Fruit fly (Drosophila melanogaster): ENCODE data around the gene CG42740.

The CG42740 gene

dm6 chr3R:30388215-30388871 is 34.4 kb downstream of the CG42740 start (continued):
- peak; percentile 97 for TF ChIP-seq CG7839 (tag; optimal IDR thresholded peaks at IDR 0.05)
- TF ChIP-seq Scr (GFP tag; IDR thresholded peaks at IDR 0.05; ENCODE audit: partially characterized antibody) = no peak
- peak; percentile 94 for TF ChIP-seq slbo (GFP tag; IDR thresholded peaks at IDR 0.05)
- peak; percentile 96 for TF ChIP-seq emc (GFP tag; optimal IDR thresholded peaks at IDR 0.05)
- TF ChIP-seq jumu (GFP tag; optimal IDR thresholded peaks at IDR 0.05) = peak; percentile 97
- TF ChIP-seq CG3847 (GFP tag; IDR thresholded peaks at IDR 0.05) = peak; percentile 91
- peak; percentile 97 for TF ChIP-seq Xbp1 (GFP tag; optimal IDR thresholded peaks at IDR 0.05)
- TF ChIP-seq CG10321 (GFP tag; IDR thresholded peaks at IDR 0.05) = peak; percentile 58; the same call in 1 of the 2 replicates
- peak; percentile 99 for TF ChIP-seq kay (GFP tag; optimal IDR thresholded peaks at IDR 0.05)
- peak; percentile 82 for TF ChIP-seq HLHmδ (GFP tag; optimal IDR thresholded peaks at IDR 0.05)
- peak; percentile 82 for TF ChIP-seq CG30020 (tag; optimal IDR thresholded peaks at IDR 0.05)
- no peak for TF ChIP-seq Dp (GFP tag; optimal IDR thresholded peaks at IDR 0.05)
- TF ChIP-seq Sin3A (optimal IDR thresholded peaks at IDR 0.05) = no peak
- TF ChIP-seq tin (GFP tag; optimal IDR thresholded peaks at IDR 0.05) = peak; percentile 97
- peak; percentile 97 for TF ChIP-seq disco-r (GFP tag; optimal IDR thresholded peaks at IDR 0.05)
- TF ChIP-seq CG10267 (tag; optimal IDR thresholded peaks at IDR 0.05) = peak; percentile 88
- TF ChIP-seq Eip74EF (GFP tag; optimal IDR thresholded peaks at IDR 0.05) = peak in 1 of 2 experiments; percentile 92
- peak; percentile 96 for TF ChIP-seq CG10147 (GFP tag; optimal IDR thresholded peaks at IDR 0.05)
- peak; percentile 92 for TF ChIP-seq jing (GFP tag; optimal IDR thresholded peaks at IDR 0.05)
- TF ChIP-seq CG18476 (GFP tag; optimal IDR thresholded peaks at IDR 0.05) = peak; percentile 93
- TF ChIP-seq HmgD (GFP tag; optimal IDR thresholded peaks at IDR 0.05) = peak; percentile 97
- peak; percentile 87 for TF ChIP-seq CG14014 (GFP tag; IDR thresholded peaks at IDR 0.05)
- TF ChIP-seq CG8944 (GFP tag; optimal IDR thresholded peaks at IDR 0.05) = peak; percentile 97
- peak; percentile 88 for TF ChIP-seq CG17186 (GFP tag; optimal IDR thresholded peaks at IDR 0.05)
- TF ChIP-seq tx (GFP tag; optimal IDR thresholded peaks at IDR 0.05) = peak; percentile 97
- peak; percentile 87 for TF ChIP-seq D19A (tag; optimal IDR thresholded peaks at IDR 0.05)
- peak; percentile 67 for TF ChIP-seq Nf-YA (GFP tag; IDR thresholded peaks at IDR 0.05)
- no peak; the same call in none of the 2 replicates for TF ChIP-seq CG32767 (GFP tag; IDR thresholded peaks at IDR 0.05)
- TF ChIP-seq CG10274 (GFP tag; optimal IDR thresholded peaks at IDR 0.05) = peak; percentile 95
- TF ChIP-seq CG30403 (GFP tag; optimal IDR thresholded peaks at IDR 0.05) = peak; percentile 99
- TF ChIP-seq CG31441 (GFP tag; IDR thresholded peaks at IDR 0.05) = peak; percentile 96
- peak; percentile 76 for TF ChIP-seq gt (GFP tag; IDR thresholded peaks at IDR 0.05)
- peak; percentile 67; the same call in 1 of the 2 replicates for TF ChIP-seq ap (GFP tag; IDR thresholded peaks at IDR 0.05)
- peak; percentile 66 for TF ChIP-seq Deaf1 (tag; optimal IDR thresholded peaks at IDR 0.05)
- peak; percentile 98 for TF ChIP-seq CG12104 (GFP tag; optimal IDR thresholded peaks at IDR 0.05)
- peak; percentile 4 for TF ChIP-seq MESR4 (GFP tag; optimal IDR thresholded peaks at IDR 0.05)
- TF ChIP-seq ac (GFP tag; optimal IDR thresholded peaks at IDR 0.05) = peak; percentile 88
- peak; percentile 88 for TF ChIP-seq unpg (GFP tag; optimal IDR thresholded peaks at IDR 0.05)
- peak; percentile 98 for TF ChIP-seq tio (GFP tag; optimal IDR thresholded peaks at IDR 0.05)
- TF ChIP-seq lmd (GFP tag; IDR thresholded peaks at IDR 0.05) = peak; percentile 95
- peak; percentile 89 for TF ChIP-seq Optix (GFP tag; IDR thresholded peaks at IDR 0.05)
- peak; percentile 96 to 97 for TF ChIP-seq chif (GFP tag; optimal IDR thresholded peaks at IDR 0.05)
- TF ChIP-seq CG15696 (tag; optimal IDR thresholded peaks at IDR 0.05) = peak; percentile 94
- peak; percentile 95 for TF ChIP-seq CG15269 (tag; optimal IDR thresholded peaks at IDR 0.05)
- TF ChIP-seq seq (GFP tag; IDR thresholded peaks at IDR 0.05) = peak; percentile 88; the same call in 1 of the 2 replicates
- no peak for TF ChIP-seq Dll (GFP tag; IDR thresholded peaks at IDR 0.05; ENCODE audit: partially characterized antibody)
- peak; percentile 93 for TF ChIP-seq CG32532 (GFP tag; IDR thresholded peaks at IDR 0.05)
- TF ChIP-seq her (GFP tag; optimal IDR thresholded peaks at IDR 0.05) = peak; percentile 94
- TF ChIP-seq maf-S (GFP tag; optimal IDR thresholded peaks at IDR 0.05) = peak; percentile 95
- TF ChIP-seq CG4360 (GFP tag; IDR thresholded peaks at IDR 0.05) = peak; percentile 93

Measured in whole organism, embryonic.